Worm (Caenorhabditis elegans) whole organism, L1 larva: ENCODE data around the gene cox-6B.
"Not testable (repeated sequence)": the region's sequence is repeated elsewhere in the genome, so short reads cannot be mapped to it uniquely, and the experiment has no call there.

Source experiments
- C16A3.4 ChIP-seq: fragments of 150-350 bp; optimal IDR thresholded peaks from 2 replicates; lab custom pipeline; 2014; ENCODE audit warnings: missing biosample characterization, missing genetic modification characterization
- F16B12.6 ChIP-seq: fragments of 150-350 bp; optimal IDR thresholded peaks from 2 replicates; lab custom pipeline; 2014; ENCODE audit warnings: missing biosample characterization, missing genetic modification characterization
- Y116A8C.19 ChIP-seq: sonication (generic microtip); optimal IDR thresholded peaks from 2 replicates; lab custom pipeline; 2016; ENCODE audit warnings: missing compliant biosample characterization, missing genetic modification characterization, borderline replicate concordance
- aha-1 ChIP-seq: fragments of 150-350 bp; optimal IDR thresholded peaks from 2 replicates; lab custom pipeline; 2014; ENCODE audit warnings: missing biosample characterization, missing genetic modification characterization
- aly-2 ChIP-seq: fragments of 150-350 bp; optimal IDR thresholded peaks from 2 replicates; lab custom pipeline; 2014; ENCODE audit warnings: missing biosample characterization, missing genetic modification characterization
- ama-1 ChIP-seq: fragments of 150-350 bp; optimal IDR thresholded peaks from 2 replicates; lab custom pipeline; 2014
- blmp-1 ChIP-seq: fragments of 150-350 bp; optimal IDR thresholded peaks from 2 replicates; lab custom pipeline; 2014; ENCODE audit warnings: missing biosample characterization, missing genetic modification characterization
- ceh-8 ChIP-seq: fragments of 200-800 bp; sonication (Bioruptor generic); optimal IDR thresholded peaks from 2 replicates; lab custom pipeline; 2018; ENCODE audit warnings: mild to moderate bottlenecking, missing genetic modification characterization, moderate library complexity, missing compliant biosample characterization
- ceh-82 ChIP-seq, 3 experiments: fragments of 150-350 bp in 1 of 3; sonication (generic microtip) in 2 of 3; optimal IDR thresholded peaks; 2 replicates each; lab custom pipeline; 2014 to 2017; ENCODE audit warnings: missing biosample characterization in 3 of 3, missing genetic modification characterization in 3 of 3
- ceh-88 ChIP-seq: fragments of 200-800 bp; sonication (Bioruptor generic); IDR thresholded peaks from 2 replicates; pipeline ENCODE4 v1.3.6; 2022; ENCODE audit warnings: missing genetic modification characterization, missing compliant biosample characterization
- dsc-1 ChIP-seq: sonication (generic microtip); optimal IDR thresholded peaks from 2 replicates; lab custom pipeline; 2016; ENCODE audit warnings: mild to moderate bottlenecking, missing genetic modification characterization, missing compliant biosample characterization
- efl-1 ChIP-seq, 4 experiments: fragments of 150-350 bp; optimal IDR thresholded peaks in 3 of 4; peaks in 1 of 4; 1 replicate in 1 of 4; 2 replicates in 3 of 4; lab custom pipeline; 2014; ENCODE audit warnings: missing biosample characterization in 2 of 4, missing genetic modification characterization in 2 of 4, missing genetic modification reagents in 2 of 4
- efl-3 ChIP-seq: fragments of 200-800 bp; sonication (Bioruptor generic); optimal IDR thresholded peaks from 2 replicates; lab custom pipeline; 2018; ENCODE audit warnings: mild to moderate bottlenecking, missing genetic modification characterization, missing compliant biosample characterization
- egl-13 ChIP-seq: sonication (generic microtip); optimal IDR thresholded peaks from 2 replicates; lab custom pipeline; 2016; ENCODE audit warnings: missing genotype, missing genetic modification reagents, missing genetic modification characterization, missing compliant biosample characterization
- egl-27 ChIP-seq, 2 experiments: fragments of 150-350 bp in 1 of 2; sonication (generic microtip); optimal IDR thresholded peaks; 3 replicates each; lab custom pipeline; 2017 to 2018; ENCODE audit warnings: missing biosample characterization in 2 of 2, missing genetic modification characterization in 2 of 2, missing genetic modification reagents in 2 of 2
- elt-3 ChIP-seq, 6 experiments: fragments of 150-350 bp in 1 of 6; sonication (generic microtip); optimal IDR thresholded peaks; 2 replicates each; lab custom pipeline; 2017 to 2018; ENCODE audit warnings: missing biosample characterization in 6 of 6, missing genetic modification characterization in 6 of 6, inconsistent platforms in 1 of 6
- fkh-10 ChIP-seq: sonication (generic microtip); optimal IDR thresholded peaks from 2 replicates; lab custom pipeline; 2017; ENCODE audit warnings: missing biosample characterization, missing genetic modification reagents, missing genetic modification characterization
- fkh-8 ChIP-seq: sonication (generic microtip); optimal IDR thresholded peaks from 2 replicates; lab custom pipeline; 2016; ENCODE audit warnings: mild to moderate bottlenecking, missing genetic modification characterization, missing compliant biosample characterization
- fos-1 ChIP-seq: fragments of 150-350 bp; optimal IDR thresholded peaks from 2 replicates; lab custom pipeline; 2014; ENCODE audit warnings: missing biosample characterization, missing genetic modification characterization
- grh-1 ChIP-seq: fragments of 200-800 bp; sonication (Bioruptor generic); IDR thresholded peaks from 2 replicates; pipeline ENCODE4 v1.3.6; 2022; ENCODE audit warnings: missing genetic modification reagents, missing genetic modification characterization, missing compliant biosample characterization
- hlh-4 ChIP-seq: sonication (generic microtip); optimal IDR thresholded peaks from 2 replicates; lab custom pipeline; 2016; ENCODE audit warnings: mild to moderate bottlenecking, missing genetic modification characterization, missing compliant biosample characterization
- hpl-2 ChIP-seq: fragments of 150-350 bp; optimal IDR thresholded peaks from 2 replicates; lab custom pipeline; 2014; ENCODE audit warnings: missing biosample characterization, missing genetic modification reagents, missing genetic modification characterization
- irx-1 ChIP-seq: sonication (generic microtip); optimal IDR thresholded peaks from 2 replicates; lab custom pipeline; 2016; ENCODE audit warnings: missing genetic modification characterization, missing compliant biosample characterization
- jun-1 ChIP-seq: fragments of 150-350 bp; optimal IDR thresholded peaks from 2 replicates; lab custom pipeline; 2014; ENCODE audit warnings: missing biosample characterization, missing genetic modification reagents, missing genetic modification characterization
- lin-13 ChIP-seq: fragments of 150-350 bp; optimal IDR thresholded peaks from 2 replicates; lab custom pipeline; 2014; ENCODE audit warnings: missing biosample characterization, missing genetic modification reagents, missing genetic modification characterization
- lin-35 ChIP-seq, 2 experiments: fragments of 150-350 bp; optimal IDR thresholded peaks; 2 replicates each; lab custom pipeline; 2014; ENCODE audit warnings: missing biosample characterization in 2 of 2, missing genetic modification characterization in 2 of 2, missing genetic modification reagents in 2 of 2
- lsy-2 ChIP-seq, 2 experiments: fragments of 150-350 bp; optimal IDR thresholded peaks; 2 replicates each; lab custom pipeline; 2014; ENCODE audit warnings: missing biosample characterization in 2 of 2, missing genetic modification characterization in 2 of 2
- mab-9 ChIP-seq: fragments of 200-800 bp; sonication (Bioruptor generic); IDR thresholded peaks from 2 replicates; pipeline ENCODE4 v1.3.6; 2022; ENCODE audit warnings: missing genetic modification reagents, missing genetic modification characterization, missing compliant biosample characterization
- mep-1 ChIP-seq: fragments of 150-350 bp; optimal IDR thresholded peaks from 2 replicates; lab custom pipeline; 2014; ENCODE audit warnings: missing biosample characterization, missing genetic modification characterization
- nhr-11 ChIP-seq: fragments of 150-350 bp; optimal IDR thresholded peaks from 2 replicates; lab custom pipeline; 2014; ENCODE audit warnings: missing biosample characterization, missing genetic modification characterization
- nhr-19 ChIP-seq: fragments of 200-800 bp; sonication (Bioruptor generic); conservative IDR thresholded peaks from 2 replicates; pipeline ENCODE4 v1.3.6; 2022; ENCODE audit warnings: missing genetic modification characterization, missing compliant biosample characterization
- nhr-20 ChIP-seq: sonication (generic microtip); optimal IDR thresholded peaks from 2 replicates; lab custom pipeline; 2016; ENCODE audit warnings: mild to moderate bottlenecking, missing genetic modification characterization, missing compliant biosample characterization
- nhr-71 ChIP-seq: sonication (generic microtip); optimal IDR thresholded peaks from 2 replicates; lab custom pipeline; 2016; ENCODE audit warnings: mild to moderate bottlenecking, missing genetic modification characterization, moderate library complexity, missing compliant biosample characterization
- nhr-76 ChIP-seq: sonication (generic microtip); optimal IDR thresholded peaks from 2 replicates; lab custom pipeline; 2017; ENCODE audit warnings: missing biosample characterization, missing genetic modification characterization
- nhr-77 ChIP-seq: fragments of 150-350 bp; optimal IDR thresholded peaks from 2 replicates; lab custom pipeline; 2014; ENCODE audit warnings: missing biosample characterization, missing genetic modification characterization
- nhr-84 ChIP-seq: sonication (generic microtip); optimal IDR thresholded peaks from 2 replicates; lab custom pipeline; 2017; ENCODE audit warnings: missing biosample characterization, missing genetic modification characterization
- nhr-85 ChIP-seq: sonication (generic microtip); peaks from one replicate; lab custom pipeline; 2016; ENCODE audit warnings: missing genetic modification characterization, inconsistent platforms, missing compliant biosample characterization
- nhr-90 ChIP-seq: sonication (generic microtip); optimal IDR thresholded peaks from 2 replicates; lab custom pipeline; 2016; ENCODE audit warnings: mild to moderate bottlenecking, missing genetic modification characterization, missing compliant biosample characterization; ENCODE audit not compliant: poor library complexity
- pag-3 ChIP-seq: sonication (generic microtip); optimal IDR thresholded peaks from 2 replicates; lab custom pipeline; 2017; ENCODE audit warnings: missing genetic modification characterization, mild to moderate bottlenecking, missing compliant biosample characterization, antibody characterized with exemption, borderline replicate concordance; ENCODE audit not compliant: insufficient read depth
- pax-3 ChIP-seq: fragments of 200-800 bp; sonication (Bioruptor generic); optimal IDR thresholded peaks from 2 replicates; lab custom pipeline; 2018; ENCODE audit warnings: mild to moderate bottlenecking, missing genetic modification characterization, moderate library complexity, missing compliant biosample characterization
- rnt-1 ChIP-seq: sonication (generic microtip); optimal IDR thresholded peaks from 2 replicates; lab custom pipeline; 2016; ENCODE audit warnings: mild to moderate bottlenecking, missing genetic modification characterization, moderate library complexity, missing compliant biosample characterization
- snu-23 ChIP-seq: sonication (generic microtip); optimal IDR thresholded peaks from 2 replicates; lab custom pipeline; 2016; ENCODE audit warnings: missing genetic modification characterization, missing compliant biosample characterization
- sptf-1 ChIP-seq: fragments of 150-350 bp; optimal IDR thresholded peaks from 2 replicates; lab custom pipeline; 2014; ENCODE audit warnings: missing biosample characterization, missing genetic modification characterization
- tlp-1 ChIP-seq: fragments of 150-350 bp; optimal IDR thresholded peaks from 2 replicates; lab custom pipeline; 2014; ENCODE audit warnings: missing biosample characterization, missing genetic modification characterization
- unc-130 ChIP-seq: fragments of 150-350 bp; optimal IDR thresholded peaks from 2 replicates; lab custom pipeline; 2017; ENCODE audit warnings: missing biosample characterization, missing genetic modification characterization, inconsistent platforms
- unc-62 ChIP-seq: fragments of 150-350 bp; optimal IDR thresholded peaks from 2 replicates; lab custom pipeline; 2014; ENCODE audit warnings: missing biosample characterization, missing genetic modification reagents, missing genetic modification characterization
- unc-86 ChIP-seq: sonication (generic microtip); optimal IDR thresholded peaks from 2 replicates; lab custom pipeline; 2016; ENCODE audit warnings: missing genetic modification characterization, missing compliant biosample characterization
- zag-1 ChIP-seq: fragments of 150-350 bp; optimal IDR thresholded peaks from 2 replicates; lab custom pipeline; 2014; ENCODE audit warnings: missing biosample characterization, missing genetic modification characterization
- zip-4 ChIP-seq: fragments of 200-800 bp; sonication (Bioruptor generic); optimal IDR thresholded peaks from 2 replicates; lab custom pipeline; 2018; ENCODE audit warnings: mild to moderate bottlenecking, missing genetic modification characterization, moderate library complexity, missing compliant biosample characterization
- ztf-11 ChIP-seq, 2 experiments: sonication (generic microtip); optimal IDR thresholded peaks; 2 replicates each; lab custom pipeline; 2016 to 2017; ENCODE audit warnings: missing genetic modification characterization in 2 of 2, missing biosample characterization in 1 of 2, missing compliant biosample characterization in 1 of 2
- ztf-4 ChIP-seq: fragments of 150-350 bp; optimal IDR thresholded peaks from 2 replicates; lab custom pipeline; 2014; ENCODE audit warnings: missing biosample characterization, missing genetic modification characterization

cox-6B gene

ce11 chrIII:2699363-2699762 is at the start of gene cox-6B:
TSS of gene cox-6B (plus strand) at chrIII:2699663.
- not testable (repeated sequence) for TF ChIP-seq egl-27 (tag; optimal IDR thresholded peaks at IDR 0.05; lab: Kevin White, UChicago); nhr-90 (tag; lab: Kevin White, UChicago); zag-1 (tag; lab: Kevin White, UChicago)

- TF ChIP-seq mep-1 (peak; percentile 18), lin-35 (GFP tag; optimal IDR thresholded peaks at IDR 0.05; lab: Kevin White, UChicago) (no peak), hlh-4 (tag; lab: Kevin White, UChicago) (no peak), unc-62 (GFP tag; lab: Kevin White, UChicago) (no peak), efl-1 (optimal IDR thresholded peaks at IDR 0.05; lab: Kevin White, UChicago) (no peak), efl-1 (GFP tag; optimal IDR thresholded peaks at IDR 0.05 in 1 of 2; lab: Kevin White, UChicago) (no peak), snu-23 (peak; percentile 19), mab-9 (GFP tag; lab: Robert Waterston, UW) (no peak), jun-1 (tag; lab: Kevin White, UChicago) (no peak), nhr-76 (tag; lab: Kevin White, UChicago) (no peak), nhr-85 (peak; percentile 89), ceh-82 (tag; optimal IDR thresholded peaks at IDR 0.05; lab: Kevin White, UChicago) (no peak), egl-27 (tag; optimal IDR thresholded peaks at IDR 0.05; lab: Kevin White, UChicago) (no peak), blmp-1 (tag; lab: Kevin White, UChicago) (peak; percentile 47), aly-2 (tag; lab: Kevin White, UChicago) (no peak), tlp-1 (tag; lab: Kevin White, UChicago) (no peak), nhr-84 (tag; lab: Kevin White, UChicago) (no peak), aha-1 (tag; lab: Kevin White, UChicago) (no peak), efl-3 (GFP tag; lab: Kevin White, UChicago) (no peak), ceh-8 (GFP tag; lab: Kevin White, UChicago) (no peak), fkh-10 (no peak), nhr-20 (no peak), elt-3 (tag; optimal IDR thresholded peaks at IDR 0.05; lab: Kevin White, UChicago) (no peak), egl-13 (tag; lab: Kevin White, UChicago) (no peak), ama-1 (lab: Kevin White, UChicago) (no peak), lsy-2 (tag; optimal IDR thresholded peaks at IDR 0.05; lab: Kevin White, UChicago) (no peak), zip-4 (GFP tag; lab: Kevin White, UChicago) (no peak), rnt-1 (tag; lab: Kevin White, UChicago) (no peak), irx-1 (tag; lab: Kevin White, UChicago) (no peak), unc-130 (tag; lab: Kevin White, UChicago) (no peak), nhr-71 (tag; lab: Kevin White, UChicago) (peak; percentile 7), nhr-77 (tag; lab: Kevin White, UChicago) (no peak), pag-3 (tag; lab: Kevin White, UChicago) (no peak), C16A3.4 (no peak), grh-1 (0 out of 2 replicates have a peak, but pooled peaks have one; percentile 20), Y116A8C.19 (tag; lab: Kevin White, UChicago) (no peak), fos-1 (tag; lab: Kevin White, UChicago) (no peak), fkh-8 (tag; lab: Kevin White, UChicago) (no peak), zag-1 (tag; lab: Kevin White, UChicago) (no peak), ceh-88 (GFP tag; lab: Robert Waterston, UW) (no peak), lin-13 (GFP tag; lab: Kevin White, UChicago) (no peak), F16B12.6 (tag; lab: Kevin White, UChicago) (no peak), dsc-1 (tag; lab: Kevin White, UChicago) (no peak), ztf-4 (tag; lab: Kevin White, UChicago) (no peak), nhr-90 (tag; lab: Kevin White, UChicago) (peak; percentile 31), sptf-1 (no peak), nhr-11 (tag; lab: Kevin White, UChicago) (no peak), nhr-19 (GFP tag; lab: Robert Waterston, UW) (no peak), hpl-2 (GFP tag; lab: Kevin White, UChicago) (no peak), pax-3 (tag; lab: Kevin White, UChicago) (no peak), unc-86 (tag; lab: Kevin White, UChicago) (no peak), ztf-11 (tag; optimal IDR thresholded peaks at IDR 0.05; lab: Kevin White, UChicago) (no peak)
These were observed 47.9 kb upstream of the cox-6B start for ce11 chrIII:2651519-2651918.
